Worm (Caenorhabditis elegans): ENCODE results near the gene C44C10.12.

Gene C44C10.12

DNA sequence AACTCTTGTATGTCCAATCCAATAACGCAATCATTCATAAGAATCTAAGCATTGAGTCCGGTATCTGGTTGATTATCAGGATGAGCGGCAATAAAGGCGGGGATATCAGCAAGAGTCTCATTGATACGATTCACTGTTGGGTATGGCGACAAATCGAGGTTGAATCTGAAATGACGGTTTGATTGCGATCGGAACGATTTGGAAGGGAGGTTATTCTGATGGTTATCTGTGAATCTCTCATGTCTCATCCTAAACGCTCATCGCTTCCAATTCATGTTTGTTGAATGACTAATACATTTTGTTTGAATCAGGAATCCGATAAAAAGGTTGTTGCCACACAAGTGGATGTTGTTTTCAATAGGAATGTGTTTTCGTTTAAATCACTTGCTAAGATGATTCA is 29.7 kb downstream of the C44C10.12 start:
- TF ChIP-seq pes-1 (GFP tag; IDR thresholded peaks at IDR 0.05) (no peak), ceh-13 (GFP tag; optimal IDR thresholded peaks at IDR 0.05) (no peak), ceh-36 (tag; optimal IDR thresholded peaks at IDR 0.05) (no peak), tbx-11 (GFP tag; IDR thresholded peaks at IDR 0.05) (no peak), ets-7 (tag; optimal IDR thresholded peaks at IDR 0.05) (no peak), scrt-1 (GFP tag; IDR thresholded peaks at IDR 0.05) (no peak)

ce11 chrX:11727761-11728160 is 31.0 kb downstream of the C44C10.12 start, which contains the start of the genes gst-42 and D1053.2:
Gene gst-42, minus strand, starts transcription at chrX:11727936.
Gene D1053.2, plus strand, starts transcription at chrX:11728151.
- TF ChIP-seq B0310.2 (tag; optimal IDR thresholded peaks at IDR 0.05) = no peak
- TF ChIP-seq tbx-37 (GFP tag; conservative IDR thresholded peaks at IDR 0.05) = no peak
- TF ChIP-seq aly-1 (tag; optimal IDR thresholded peaks at IDR 0.05) = no peak
- TF ChIP-seq ama-1 (optimal IDR thresholded peaks at IDR 0.05) = no peak
- no peak for TF ChIP-seq F13C5.2 (tag; optimal IDR thresholded peaks at IDR 0.05)
- no peak for TF ChIP-seq ets-7 (tag; optimal IDR thresholded peaks at IDR 0.05)
- no peak for TF ChIP-seq ceh-36 (tag; optimal IDR thresholded peaks at IDR 0.05)
- TF ChIP-seq hnd-1 (tag; optimal IDR thresholded peaks at IDR 0.05) = no peak
- TF ChIP-seq hmg-4 (GFP tag; optimal IDR thresholded peaks at IDR 0.05) = no peak
- no peak for TF ChIP-seq tra-4 (tag; optimal IDR thresholded peaks at IDR 0.05)
- no peak for TF ChIP-seq hmbx-1 (tag; optimal IDR thresholded peaks at IDR 0.05)
- no peak for TF ChIP-seq tbx-11 (GFP tag; IDR thresholded peaks at IDR 0.05)
- no peak for TF ChIP-seq ceh-13 (GFP tag; optimal IDR thresholded peaks at IDR 0.05)
- TF ChIP-seq scrt-1 (GFP tag; IDR thresholded peaks at IDR 0.05) = no peak
- TF ChIP-seq sea-1 (GFP tag; conservative IDR thresholded peaks at IDR 0.05) = no peak
- no peak for TF ChIP-seq pes-1 (GFP tag; IDR thresholded peaks at IDR 0.05)
- no peak for TF ChIP-seq flt-1 (GFP tag; IDR thresholded peaks at IDR 0.05)

ce11 chrX:11732752-11733151 is 36.0 kb downstream of the C44C10.12 start:
- TF ChIP-seq tbx-37 (GFP tag; conservative IDR thresholded peaks at IDR 0.05) (no peak), sea-1 (GFP tag; conservative IDR thresholded peaks at IDR 0.05) (no peak), ceh-13 (GFP tag; optimal IDR thresholded peaks at IDR 0.05) (no peak), tbx-11 (GFP tag; IDR thresholded peaks at IDR 0.05) (no peak), pes-1 (GFP tag; IDR thresholded peaks at IDR 0.05) (no peak)

- TF ChIP-seq flt-1 (GFP tag; IDR thresholded peaks at IDR 0.05) (no peak), B0310.2 (tag; optimal IDR thresholded peaks at IDR 0.05) (no peak), F13C5.2 (tag; optimal IDR thresholded peaks at IDR 0.05) (no peak), tbx-11 (GFP tag; IDR thresholded peaks at IDR 0.05) (no peak)
These were observed 37.3 kb downstream of the C44C10.12 start for ce11 chrX:11734110-11734509.

DNA sequence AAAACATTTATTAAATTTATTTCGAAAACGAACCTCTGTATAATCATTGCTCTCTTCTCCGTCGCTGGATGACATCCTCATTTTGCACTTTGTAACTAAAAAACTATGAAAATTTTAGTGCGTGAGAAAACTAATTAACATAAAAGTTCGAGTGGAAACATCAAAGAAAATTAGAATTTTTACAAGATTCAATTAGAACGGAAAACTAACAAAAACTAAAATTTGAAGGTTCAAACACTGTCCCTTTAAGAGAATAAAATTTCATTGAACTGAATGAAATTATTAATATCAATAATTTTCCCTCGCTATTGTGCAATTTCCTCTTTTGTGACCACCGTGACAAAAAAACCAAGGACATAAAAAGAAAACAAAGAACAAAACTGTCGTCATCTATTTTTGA is 40.3 kb downstream of the C44C10.12 start, which contains the start of gene D1053.3:
D1053.3 (minus strand) TSS at position 101 of the 400 bp plus-strand sequence.
- TF ChIP-seq tbx-11 (GFP tag; IDR thresholded peaks at IDR 0.05) = no peak

ce11 chrX:11738602-11739100 is 41.9 kb downstream of the C44C10.12 start, which contains the start of gene nspa-9:
Gene nspa-9, plus strand, starts transcription at chrX:11739050.
- TF ChIP-seq hmg-4 (GFP tag; optimal IDR thresholded peaks at IDR 0.05) (no peak), pes-1 (GFP tag; IDR thresholded peaks at IDR 0.05) (no peak), tbx-11 (GFP tag; IDR thresholded peaks at IDR 0.05) (no peak), ets-7 (tag; optimal IDR thresholded peaks at IDR 0.05) (no peak), flt-1 (GFP tag; IDR thresholded peaks at IDR 0.05) (no peak), tra-4 (tag; optimal IDR thresholded peaks at IDR 0.05) (no peak)

- TF ChIP-seq F13C5.2 (tag; optimal IDR thresholded peaks at IDR 0.05) = no peak
- no peak for TF ChIP-seq scrt-1 (GFP tag; IDR thresholded peaks at IDR 0.05)
- TF ChIP-seq flt-1 (GFP tag; IDR thresholded peaks at IDR 0.05) = no peak
- TF ChIP-seq hnd-1 (tag; optimal IDR thresholded peaks at IDR 0.05) = no peak
- TF ChIP-seq tbx-11 (GFP tag; IDR thresholded peaks at IDR 0.05) = no peak
- TF ChIP-seq pes-1 (GFP tag; IDR thresholded peaks at IDR 0.05) = no peak
- no peak for TF ChIP-seq sea-1 (GFP tag; conservative IDR thresholded peaks at IDR 0.05)
- no peak for TF ChIP-seq aly-1 (tag; optimal IDR thresholded peaks at IDR 0.05)
- no peak for TF ChIP-seq tbx-37 (GFP tag; conservative IDR thresholded peaks at IDR 0.05)
- no peak for TF ChIP-seq tra-4 (tag; optimal IDR thresholded peaks at IDR 0.05)
- TF ChIP-seq hmg-4 (GFP tag; optimal IDR thresholded peaks at IDR 0.05) = no peak
- no peak for TF ChIP-seq ceh-36 (tag; optimal IDR thresholded peaks at IDR 0.05)
- no peak for TF ChIP-seq hmbx-1 (tag; optimal IDR thresholded peaks at IDR 0.05)
- no peak for TF ChIP-seq ets-7 (tag; optimal IDR thresholded peaks at IDR 0.05)
- no peak for TF ChIP-seq B0310.2 (tag; optimal IDR thresholded peaks at IDR 0.05)
- no peak for TF ChIP-seq ama-1 (optimal IDR thresholded peaks at IDR 0.05)
- TF ChIP-seq ceh-13 (GFP tag; optimal IDR thresholded peaks at IDR 0.05) = no peak
These were observed 46.9 kb downstream of the C44C10.12 start for ce11 chrX:11743723-11744122.

ce11 chrX:11745821-11746485 is 49.2 kb downstream of the C44C10.12 start, which contains the start of gene C40H5.2:
Gene C40H5.2, plus strand, starts transcription at chrX:11746076.
- TF ChIP-seq flt-1 (GFP tag; IDR thresholded peaks at IDR 0.05) = no peak
- TF ChIP-seq hmg-4 (GFP tag; optimal IDR thresholded peaks at IDR 0.05) = no peak
- TF ChIP-seq ceh-13 (GFP tag; optimal IDR thresholded peaks at IDR 0.05) = no peak
- TF ChIP-seq hnd-1 (tag; optimal IDR thresholded peaks at IDR 0.05) = no peak
- no peak for TF ChIP-seq ama-1 (optimal IDR thresholded peaks at IDR 0.05)
